Fruit fly (Drosophila melanogaster) whole organism, wandering third instar larva: ENCODE data around the gene AGO2.

Experiments
- Jra ChIP-seq: sonication (Bioruptor generic); optimal IDR thresholded peaks from 2 replicates; lab custom pipeline; 2016; ENCODE audit warnings: missing biosample characterization, missing genetic modification characterization
- Sp1 ChIP-seq: fragments of 200-800 bp; sonication (Bioruptor generic); optimal IDR thresholded peaks from 3 replicates; lab custom pipeline; 2019; ENCODE audit warnings: missing biosample characterization, mild to moderate bottlenecking, missing genetic modification characterization, moderate library complexity
- dsf ChIP-seq: sonication (Bioruptor generic); optimal IDR thresholded peaks from 2 replicates; lab custom pipeline; 2016; ENCODE audit warnings: missing biosample characterization, missing genetic modification characterization, borderline replicate concordance
- h ChIP-seq: fragments of 200-800 bp; sonication (Bioruptor generic); optimal IDR thresholded peaks from 3 replicates; lab custom pipeline; 2016; ENCODE audit warnings: missing biosample characterization, mild to moderate bottlenecking, missing genetic modification characterization
- lola ChIP-seq: fragments of >200 bp; optimal IDR thresholded peaks from 2 replicates; lab custom pipeline; 2017; ENCODE audit warnings: missing biosample characterization, missing genetic modification characterization

DNA sequence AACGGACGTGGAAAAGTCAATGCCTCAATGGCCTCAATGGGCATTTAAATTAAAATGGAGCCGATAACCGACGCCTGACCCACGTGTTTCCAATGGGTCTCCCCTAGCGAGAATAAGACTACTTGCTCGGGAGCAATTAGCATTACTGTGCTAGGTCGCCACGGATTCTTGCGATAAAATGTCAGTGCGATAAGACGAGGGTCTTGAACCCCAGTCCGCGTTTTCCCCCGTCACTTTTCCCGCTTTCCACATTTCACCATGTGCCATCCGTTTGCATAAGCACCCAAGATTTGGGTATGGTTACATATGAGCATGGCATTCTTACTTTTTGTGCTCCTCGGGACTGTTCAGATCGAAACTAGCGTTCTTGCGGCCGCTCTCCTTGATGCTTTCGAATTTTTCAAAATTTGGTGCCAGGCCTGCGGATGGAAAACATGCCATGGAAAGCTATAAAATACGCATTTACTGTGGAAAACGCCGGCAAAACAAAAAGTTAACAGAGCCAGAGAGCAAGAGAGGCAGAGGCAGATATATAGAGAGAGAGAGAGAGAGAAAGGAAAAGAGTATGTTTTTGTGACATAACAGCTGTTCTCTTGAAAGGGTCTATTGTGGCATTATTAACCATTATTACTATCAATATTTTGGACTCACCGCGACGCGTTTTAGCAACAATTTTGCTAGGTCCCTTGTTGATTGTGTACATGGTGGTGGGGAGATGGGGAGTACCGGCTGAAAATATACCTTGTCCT, 46.6 kb upstream of the AGO2 start:
- no peak for TF ChIP-seq dsf (GFP tag; lab: Kevin White, UChicago)
- no peak for TF ChIP-seq h (GFP tag; lab: Kevin White, UChicago)
- no peak for TF ChIP-seq lola (GFP tag; lab: Kevin White, UChicago)
- no peak for TF ChIP-seq Sp1 (GFP tag; lab: Kevin White, UChicago)
- no peak for TF ChIP-seq Jra
